Fruit fly (Drosophila melanogaster) whole organism, prepupa: ENCODE results near the gene CG14196.

Experiments used
- Blimp-1 ChIP-seq: fragments of 200-800 bp; sonication (Bioruptor generic); optimal IDR thresholded peaks from 3 replicates; lab custom pipeline; 2017; ENCODE audit warnings: missing biosample characterization, missing genetic modification characterization, mild to moderate bottlenecking, moderate library complexity, missing genetic modification reagents
- CG11762 ChIP-seq: fragments of 200-800 bp; sonication (Bioruptor generic); optimal IDR thresholded peaks from 3 replicates; lab custom pipeline; 2016; ENCODE audit warnings: missing biosample characterization, missing genetic modification characterization; ENCODE audit not compliant: insufficient read depth
- CG15336 ChIP-seq: fragments of 200-800 bp; sonication (Bioruptor generic); IDR thresholded peaks from 2 replicates; pipeline ENCODE4 v1.3.6; 2022; ENCODE audit warnings: missing biosample characterization, missing genetic modification characterization
- CG16779 ChIP-seq: fragments of 200-800 bp; sonication (Bioruptor generic); optimal IDR thresholded peaks from 3 replicates; lab custom pipeline; 2017; ENCODE audit warnings: missing biosample characterization, mild to moderate bottlenecking, missing genetic modification characterization
- CG3032 ChIP-seq: fragments of 200-800 bp; optimal IDR thresholded peaks from 2 replicates; lab custom pipeline; 2019; ENCODE audit warnings: missing biosample characterization, mild to moderate bottlenecking, missing genetic modification characterization, moderate library complexity
- CG31627 ChIP-seq: fragments of 200-800 bp; sonication (Bioruptor generic); optimal IDR thresholded peaks from 3 replicates; lab custom pipeline; 2016; ENCODE audit warnings: missing biosample characterization, missing genetic modification characterization
- CG34406 ChIP-seq: fragments of 200-800 bp; sonication (Bioruptor generic); optimal IDR thresholded peaks from 3 replicates; lab custom pipeline; 2016; ENCODE audit warnings: missing biosample characterization, missing genetic modification characterization
- CG6792 ChIP-seq: fragments of 200-800 bp; sonication (Bioruptor generic); optimal IDR thresholded peaks from 3 replicates; lab custom pipeline; 2016; ENCODE audit warnings: missing biosample characterization, missing genetic modification characterization
- CG6854 ChIP-seq: fragments of 200-800 bp; sonication (Bioruptor generic); optimal IDR thresholded peaks from 2 replicates; lab custom pipeline; 2017; ENCODE audit warnings: missing biosample characterization, mild to moderate bottlenecking, missing genetic modification characterization
- CG8119 ChIP-seq: fragments of 200-800 bp; sonication (Bioruptor generic); IDR thresholded peaks from 3 replicates; pipeline ENCODE4 v1.3.6; 2022; ENCODE audit warnings: missing biosample characterization, missing genetic modification characterization
- CG9139 ChIP-seq: fragments of 200-800 bp; sonication (Bioruptor generic); optimal IDR thresholded peaks from 3 replicates; lab custom pipeline; 2017; ENCODE audit warnings: missing biosample characterization, mild to moderate bottlenecking, missing genetic modification characterization
- Eip75B ChIP-seq: fragments of 200-800 bp; sonication (Bioruptor generic); optimal IDR thresholded peaks from 3 replicates; lab custom pipeline; 2016; ENCODE audit warnings: missing biosample characterization, missing genetic modification characterization
- Eip78C ChIP-seq: fragments of 200-800 bp; sonication (Bioruptor generic); peaks from one replicate; lab custom pipeline; 2016; ENCODE audit warnings: missing biosample characterization, missing genetic modification characterization
- Ets96B ChIP-seq: fragments of 200-800 bp; optimal IDR thresholded peaks from 2 replicates; lab custom pipeline; 2019; ENCODE audit warnings: missing biosample characterization, mild to moderate bottlenecking, missing genetic modification characterization, moderate library complexity
- Gug ChIP-seq: fragments of 200-800 bp; sonication (Bioruptor generic); IDR thresholded peaks from 2 replicates; pipeline ENCODE4 v1.3.6; 2022; ENCODE audit warnings: missing biosample characterization, missing genetic modification characterization
- Hr38 ChIP-seq: sonication (Bioruptor generic); optimal IDR thresholded peaks from 2 replicates; lab custom pipeline; 2016; ENCODE audit warnings: missing biosample characterization, missing genetic modification characterization
- Hr39 ChIP-seq: fragments of 200-800 bp; sonication (Bioruptor generic); optimal IDR thresholded peaks from 2 replicates; lab custom pipeline; 2016; ENCODE audit warnings: missing biosample characterization, missing genetic modification characterization
- Lpt ChIP-seq: fragments of 200-800 bp; sonication (Bioruptor generic); optimal IDR thresholded peaks from 3 replicates; lab custom pipeline; 2016; ENCODE audit warnings: missing biosample characterization, missing genetic modification characterization
- Sox102F ChIP-seq: fragments of 200-800 bp; sonication (Bioruptor generic); optimal IDR thresholded peaks from 2 replicates; lab custom pipeline; 2016; ENCODE audit warnings: missing biosample characterization, mild to moderate bottlenecking, missing genetic modification characterization
- Sox15 ChIP-seq: fragments of 200-800 bp; sonication (Bioruptor generic); optimal IDR thresholded peaks from 3 replicates; lab custom pipeline; 2016; ENCODE audit warnings: missing biosample characterization, missing genetic modification characterization
- acj6 ChIP-seq: fragments of 200-800 bp; sonication (Bioruptor generic); optimal IDR thresholded peaks from 3 replicates; lab custom pipeline; 2016; ENCODE audit warnings: missing biosample characterization, missing genetic modification characterization
- cyc ChIP-seq: fragments of 200-800 bp; sonication (Bioruptor generic); optimal IDR thresholded peaks from 3 replicates; lab custom pipeline; 2016; ENCODE audit warnings: missing biosample characterization, missing genetic modification characterization
- dsx ChIP-seq: fragments of 200-800 bp; optimal IDR thresholded peaks from 3 replicates; lab custom pipeline; 2019; ENCODE audit warnings: missing biosample characterization, mild to moderate bottlenecking, missing genetic modification characterization, moderate library complexity; ENCODE audit not compliant: poor library complexity, severe bottlenecking
- esn ChIP-seq: fragments of 200-800 bp; sonication (Bioruptor generic); optimal IDR thresholded peaks from 2 replicates; lab custom pipeline; 2016; ENCODE audit warnings: missing biosample characterization, mild to moderate bottlenecking, missing genetic modification characterization, moderate library complexity
- fd59A ChIP-seq: fragments of 200-800 bp; sonication (Bioruptor generic); optimal IDR thresholded peaks from 2 replicates; lab custom pipeline; 2017; ENCODE audit warnings: missing biosample characterization, mild to moderate bottlenecking, missing genetic modification characterization, missing genetic modification reagents
- fkh ChIP-seq: fragments of 200-800 bp; sonication (Bioruptor generic); optimal IDR thresholded peaks from 3 replicates; lab custom pipeline; 2017; ENCODE audit warnings: missing biosample characterization, mild to moderate bottlenecking, missing genetic modification characterization, moderate library complexity
- lz ChIP-seq: fragments of 200-800 bp; sonication (Bioruptor generic); optimal IDR thresholded peaks from 3 replicates; lab custom pipeline; 2016; ENCODE audit warnings: missing biosample characterization, missing genetic modification characterization
- net ChIP-seq: fragments of 200-800 bp; sonication (Bioruptor generic); optimal IDR thresholded peaks from 3 replicates; lab custom pipeline; 2016; ENCODE audit warnings: missing biosample characterization, missing genetic modification characterization
- salr ChIP-seq, 2 experiments: fragments of 200-800 bp; sonication (Bioruptor generic); optimal IDR thresholded peaks; 3 replicates each; lab custom pipeline; 2016 to 2018; ENCODE audit warnings: missing biosample characterization in 2 of 2, missing genetic modification characterization in 2 of 2, mild to moderate bottlenecking in 1 of 2
- ss ChIP-seq, 2 experiments: fragments of 200-800 bp; sonication (Bioruptor generic); optimal IDR thresholded peaks; 2 replicates in 1 of 2; 3 replicates in 1 of 2; lab custom pipeline; 2017 to 2018; ENCODE audit warnings: mild to moderate bottlenecking in 2 of 2, missing biosample characterization in 2 of 2, missing genetic modification characterization in 2 of 2, moderate library complexity in 1 of 2
- vri ChIP-seq: fragments of 200-800 bp; sonication (Bioruptor generic); optimal IDR thresholded peaks from 3 replicates; lab custom pipeline; 2016; ENCODE audit warnings: missing biosample characterization, mild to moderate bottlenecking, missing genetic modification characterization

CG14196 gene

dm6 chrX:19259802-19260695 is 18.4 kb upstream of the CG14196 start:
- TF ChIP-seq ss (GFP tag; optimal IDR thresholded peaks at IDR 0.05; lab: Kevin White, UChicago) (no peak), CG15336 (GFP tag; lab: Robert Waterston, UW) (0 out of 2 replicates have a peak, but pooled peaks have one; percentile 19), CG9139 (GFP tag; lab: Kevin White, UChicago) (no peak), CG3032 (tag; lab: Kevin White, UChicago) (no peak), Hr38 (GFP tag; lab: Kevin White, UChicago) (no peak)

- TF ChIP-seq lz (GFP tag; lab: Kevin White, UChicago) (no peak), Gug (GFP tag; lab: Robert Waterston, UW) (no peak), dsx (no peak), cyc (GFP tag; lab: Kevin White, UChicago) (no peak), acj6 (GFP tag; lab: Kevin White, UChicago) (no peak), CG11762 (GFP tag; lab: Kevin White, UChicago) (no peak), esn (GFP tag; lab: Kevin White, UChicago) (no peak), CG31627 (GFP tag; lab: Kevin White, UChicago) (no peak), Ets96B (tag; lab: Kevin White, UChicago) (no peak), Eip75B (GFP tag; lab: Kevin White, UChicago) (no peak)
Observed at dm6 chrX:19250151-19250550, 8.5 kb upstream of the CG14196 start.

DNA sequence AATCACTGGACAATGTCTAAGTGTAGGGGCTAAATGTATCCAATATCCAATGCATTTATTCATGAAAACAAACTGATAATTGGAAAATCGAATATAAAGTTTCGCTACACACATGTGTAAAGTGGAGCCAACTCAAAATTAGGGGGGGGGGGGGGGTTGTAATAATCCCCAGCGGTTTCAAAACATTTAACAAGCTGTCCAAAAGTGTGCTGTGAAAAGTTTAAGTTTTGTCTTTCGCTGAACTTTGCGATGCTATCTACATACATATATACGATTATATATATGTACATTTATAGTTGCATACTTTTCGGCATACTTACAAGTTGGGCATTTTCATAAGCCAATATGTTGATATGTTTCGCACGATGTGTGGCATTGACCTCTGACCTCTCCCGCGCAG is 7.7 kb upstream of the CG14196 start:
- TF ChIP-seq net (GFP tag; lab: Kevin White, UChicago) (no peak), Sox102F (GFP tag; lab: Kevin White, UChicago) (no peak), CG16779 (tag; lab: Kevin White, UChicago) (no peak), CG8119 (GFP tag; lab: Robert Waterston, UW) (no peak), vri (GFP tag; lab: Kevin White, UChicago) (no peak), acj6 (GFP tag; lab: Kevin White, UChicago) (no peak), salr (GFP tag; optimal IDR thresholded peaks at IDR 0.05; lab: Kevin White, UChicago) (no peak), CG6792 (no peak), CG34406 (GFP tag; lab: Kevin White, UChicago) (no peak), Eip75B (GFP tag; lab: Kevin White, UChicago) (no peak), CG6854 (GFP tag; lab: Kevin White, UChicago) (no peak), Hr39 (GFP tag; lab: Kevin White, UChicago) (no peak), fd59A (GFP tag; lab: Kevin White, UChicago) (no peak), Blimp-1 (GFP tag; lab: Kevin White, UChicago) (no peak), Sox15 (GFP tag; lab: Kevin White, UChicago) (no peak), fkh (no peak), Hr38 (GFP tag; lab: Kevin White, UChicago) (no peak)

DNA sequence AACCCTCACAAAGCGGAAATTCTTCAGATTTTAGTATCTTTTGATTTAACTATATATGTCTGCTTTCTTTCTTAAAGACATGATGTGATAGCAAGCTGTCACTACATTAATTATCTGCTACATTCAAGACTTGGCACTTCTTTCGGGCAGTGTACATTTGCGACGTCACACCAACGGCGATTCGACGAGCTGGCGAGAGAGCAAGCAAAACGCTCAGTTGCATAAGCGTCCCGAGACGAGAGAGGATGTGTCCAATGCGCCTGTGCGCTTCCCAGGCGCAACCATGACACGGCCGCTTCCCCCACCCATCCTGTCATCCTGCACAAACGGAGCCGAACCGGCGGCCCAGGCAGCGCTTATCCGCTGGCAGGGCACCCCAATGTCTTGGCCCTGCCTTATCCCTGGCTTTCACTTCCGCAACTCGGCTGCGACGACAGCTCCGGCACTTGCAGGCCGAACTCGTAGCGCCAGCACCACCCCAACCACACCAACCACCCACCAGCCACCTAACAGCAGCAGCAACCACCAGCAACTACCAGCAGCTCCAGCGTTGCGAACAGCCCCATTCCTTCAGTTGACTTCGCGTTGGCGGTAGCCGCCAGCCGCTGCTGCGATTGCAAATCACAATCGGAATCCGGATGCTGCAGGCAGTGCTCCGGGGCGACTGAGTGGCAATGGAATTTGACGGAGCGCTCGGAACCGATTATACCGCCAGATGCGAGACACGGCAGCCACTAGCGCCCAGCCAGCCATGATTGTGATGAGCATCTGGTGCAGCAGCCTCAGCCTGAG is 7.0 kb upstream of the CG14196 start, which contains the start of gene Hs3st-B:
TSS of gene Hs3st-B (plus strand) at position 214 of the 792 bp plus-strand sequence.
- no peak for TF ChIP-seq Lpt (GFP tag; lab: Kevin White, UChicago)
- TF ChIP-seq Eip78C (GFP tag; lab: Kevin White, UChicago), result peak; percentile 43
- peak; percentile 14 for TF ChIP-seq vri (GFP tag; lab: Kevin White, UChicago)
